Fruit fly (Drosophila melanogaster) whole organism, adult: ENCODE measurements around the gene CG2854.

ENCODE experiments used
- CG11617 ChIP-seq: fragments of 200-800 bp; sonication (Bioruptor generic); optimal IDR thresholded peaks from 2 replicates; lab custom pipeline; 2017; ENCODE audit warnings: mild to moderate bottlenecking, missing biosample characterization, missing genetic modification reagents, missing genetic modification characterization
- CG12768 ChIP-seq: fragments of 200-800 bp; sonication (Bioruptor generic); optimal IDR thresholded peaks from 2 replicates; lab custom pipeline; 2017; ENCODE audit warnings: missing biosample characterization, missing genetic modification characterization, mild to moderate bottlenecking, moderate library complexity, missing genetic modification reagents
- CG14711 ChIP-seq: fragments of 200-800 bp; sonication (Bioruptor generic); optimal IDR thresholded peaks from 2 replicates; lab custom pipeline; 2018; ENCODE audit warnings: missing biosample characterization, mild to moderate bottlenecking, missing genetic modification characterization, moderate library complexity
- CG1620 ChIP-seq: fragments of 200-800 bp; sonication (Bioruptor generic); optimal IDR thresholded peaks from 2 replicates; lab custom pipeline; 2016; ENCODE audit warnings: missing biosample characterization, missing genetic modification characterization
- CG33017 ChIP-seq: fragments of 200-800 bp; sonication (Bioruptor generic); optimal IDR thresholded peaks from 2 replicates; lab custom pipeline; 2018; ENCODE audit warnings: missing biosample characterization, mild to moderate bottlenecking, missing genetic modification characterization, moderate library complexity
- CG5204 ChIP-seq: fragments of 200-800 bp; sonication (Bioruptor generic); optimal IDR thresholded peaks from 2 replicates; lab custom pipeline; 2016; ENCODE audit warnings: missing biosample characterization, missing genetic modification characterization
- CG7045 ChIP-seq: fragments of 200-800 bp; sonication (Bioruptor generic); optimal IDR thresholded peaks from 2 replicates; lab custom pipeline; 2017; ENCODE audit warnings: missing biosample characterization, mild to moderate bottlenecking, missing genetic modification characterization
- CG7101 ChIP-seq: fragments of 200-800 bp; sonication (Bioruptor generic); optimal IDR thresholded peaks from 2 replicates; lab custom pipeline; 2018; ENCODE audit warnings: missing biosample characterization, mild to moderate bottlenecking, missing genetic modification characterization, moderate library complexity
- Clk ChIP-seq: fragments of 200-800 bp; sonication (Bioruptor generic); optimal IDR thresholded peaks from 2 replicates; lab custom pipeline; 2017; ENCODE audit warnings: missing biosample characterization, missing genetic modification characterization
- Crg-1 ChIP-seq: fragments of 200-800 bp; sonication (Bioruptor generic); optimal IDR thresholded peaks from 2 replicates; lab custom pipeline; 2016; ENCODE audit warnings: missing biosample characterization, missing genetic modification characterization
- Hr96 ChIP-seq: fragments of 200-800 bp; sonication (Bioruptor generic); optimal IDR thresholded peaks from 2 replicates; lab custom pipeline; 2016; ENCODE audit warnings: missing biosample characterization, missing genetic modification characterization
- Mnt ChIP-seq: fragments of 200-800 bp; sonication (Bioruptor generic); optimal IDR thresholded peaks from 2 replicates; lab custom pipeline; 2016; ENCODE audit warnings: missing biosample characterization, mild to moderate bottlenecking, missing genetic modification characterization
- bab1 ChIP-seq: fragments of 200-800 bp; sonication (Bioruptor generic); optimal IDR thresholded peaks from 3 replicates; lab custom pipeline; 2019; ENCODE audit warnings: missing biosample characterization, mild to moderate bottlenecking, missing genetic modification characterization, moderate library complexity
- cic ChIP-seq: fragments of 200-800 bp; sonication (Bioruptor generic); optimal IDR thresholded peaks from 2 replicates; lab custom pipeline; 2017; ENCODE audit warnings: missing biosample characterization, mild to moderate bottlenecking, missing genetic modification characterization, moderate library complexity
- cnc ChIP-seq, 2 experiments: fragments of >200 bp; optimal IDR thresholded peaks; 2 replicates each; lab custom pipeline; 2017
- kay ChIP-seq: fragments of 200-800 bp; sonication (Bioruptor generic); peaks from one replicate; lab custom pipeline; 2016; ENCODE audit warnings: missing biosample characterization, missing genetic modification characterization, borderline replicate concordance
- ovo ChIP-seq: fragments of 200-800 bp; sonication (Bioruptor generic); optimal IDR thresholded peaks from 2 replicates; lab custom pipeline; 2016; ENCODE audit warnings: missing biosample characterization, missing genetic modification characterization
- pad ChIP-seq: fragments of 200-800 bp; sonication (Bioruptor generic); optimal IDR thresholded peaks from 3 replicates; lab custom pipeline; 2017; ENCODE audit warnings: missing biosample characterization, missing genetic modification characterization, mild to moderate bottlenecking, moderate library complexity, missing genetic modification reagents
- tj ChIP-seq: fragments of 200-800 bp; sonication (Bioruptor generic); optimal IDR thresholded peaks from 3 replicates; lab custom pipeline; 2017; ENCODE audit warnings: missing biosample characterization, mild to moderate bottlenecking, missing genetic modification characterization, moderate library complexity
- toe ChIP-seq: fragments of 200-800 bp; sonication (Bioruptor generic); optimal IDR thresholded peaks from 2 replicates; lab custom pipeline; 2016; ENCODE audit warnings: missing biosample characterization, missing genetic modification characterization

Gene CG2854

dm6 chrX:2326828-2327227 lies at the start of gene CG2854:
Gene CG2854 (plus strand): TSS chrX:2327128.
- TF ChIP-seq kay (GFP tag; lab: Kevin White, UChicago) (no peak), ovo (no peak), CG33017 (tag; lab: Kevin White, UChicago) (no peak), CG11617 (GFP tag; lab: Kevin White, UChicago) (no peak), pad (GFP tag; lab: Kevin White, UChicago) (no peak), CG12768 (GFP tag; lab: Kevin White, UChicago) (no peak), tj (GFP tag; lab: Kevin White, UChicago) (no peak), CG5204 (GFP tag; lab: Kevin White, UChicago) (no peak), Clk (GFP tag; lab: Kevin White, UChicago) (no peak), Hr96 (GFP tag; lab: Kevin White, UChicago) (no peak), cnc (optimal IDR thresholded peaks at IDR 0.05; lab: Kevin White, UChicago) (no peak), CG14711 (tag; lab: Kevin White, UChicago) (no peak), CG1620 (GFP tag; lab: Kevin White, UChicago) (no peak)

dm6 chrX:2278782-2279304 lies 48.1 kb upstream of the CG2854 start:
- no peak for TF ChIP-seq CG7045
- TF ChIP-seq Crg-1 (GFP tag; lab: Kevin White, UChicago), result no peak
- TF ChIP-seq CG5204 (GFP tag; lab: Kevin White, UChicago), result no peak
- no peak for TF ChIP-seq CG33017 (tag; lab: Kevin White, UChicago)
- no peak for TF ChIP-seq CG12768 (GFP tag; lab: Kevin White, UChicago)
- no peak for TF ChIP-seq Clk (GFP tag; lab: Kevin White, UChicago)
- no peak for TF ChIP-seq Mnt (GFP tag; lab: Kevin White, UChicago)
- no peak for TF ChIP-seq CG11617 (GFP tag; lab: Kevin White, UChicago)
- TF ChIP-seq CG7101 (tag; lab: Kevin White, UChicago), result no peak
- TF ChIP-seq toe (GFP tag; lab: Kevin White, UChicago), result no peak
- no peak for TF ChIP-seq CG1620 (GFP tag; lab: Kevin White, UChicago)
- no peak for TF ChIP-seq pad (GFP tag; lab: Kevin White, UChicago)
- no peak for TF ChIP-seq bab1 (GFP tag; lab: Kevin White, UChicago)
- TF ChIP-seq Hr96 (GFP tag; lab: Kevin White, UChicago), result no peak
- TF ChIP-seq tj (GFP tag; lab: Kevin White, UChicago), result no peak
- TF ChIP-seq kay (GFP tag; lab: Kevin White, UChicago), result no peak

- no peak for TF ChIP-seq Crg-1 (GFP tag; lab: Kevin White, UChicago)
- no peak for TF ChIP-seq CG1620 (GFP tag; lab: Kevin White, UChicago)
- TF ChIP-seq CG11617 (GFP tag; lab: Kevin White, UChicago), result no peak
- no peak for TF ChIP-seq Hr96 (GFP tag; lab: Kevin White, UChicago)
- no peak for TF ChIP-seq CG7045
- no peak for TF ChIP-seq toe (GFP tag; lab: Kevin White, UChicago)
- TF ChIP-seq CG14711 (tag; lab: Kevin White, UChicago), result no peak
- no peak for TF ChIP-seq Mnt (GFP tag; lab: Kevin White, UChicago)
- TF ChIP-seq CG12768 (GFP tag; lab: Kevin White, UChicago), result no peak
- no peak for TF ChIP-seq kay (GFP tag; lab: Kevin White, UChicago)
- TF ChIP-seq ovo, result no peak
- TF ChIP-seq cic (GFP tag; lab: Kevin White, UChicago), result no peak
- no peak for TF ChIP-seq CG7101 (tag; lab: Kevin White, UChicago)
Observed at dm6 chrX:2283470-2283869, 43.5 kb upstream of the CG2854 start.

- TF ChIP-seq CG12768 (GFP tag; lab: Kevin White, UChicago), result no peak
- TF ChIP-seq Mnt (GFP tag; lab: Kevin White, UChicago), result peak; percentile 79
- TF ChIP-seq CG33017 (tag; lab: Kevin White, UChicago), result no peak
- TF ChIP-seq pad (GFP tag; lab: Kevin White, UChicago), result peak; percentile 11
- TF ChIP-seq cic (GFP tag; lab: Kevin White, UChicago), result peak; percentile 62
Observed at dm6 chrX:2286255-2286654, 40.7 kb upstream of the CG2854 start.

dm6 chrX:2286985-2287384 lies 39.9 kb upstream of the CG2854 start:
- TF ChIP-seq cic (GFP tag; lab: Kevin White, UChicago) (no peak), tj (GFP tag; lab: Kevin White, UChicago) (peak; percentile 32), kay (GFP tag; lab: Kevin White, UChicago) (no peak)

- no peak for TF ChIP-seq Hr96 (GFP tag; lab: Kevin White, UChicago)
- no peak for TF ChIP-seq CG5204 (GFP tag; lab: Kevin White, UChicago)
- no peak for TF ChIP-seq CG11617 (GFP tag; lab: Kevin White, UChicago)
- no peak for TF ChIP-seq CG14711 (tag; lab: Kevin White, UChicago)
- TF ChIP-seq tj (GFP tag; lab: Kevin White, UChicago), result no peak
- no peak for TF ChIP-seq Crg-1 (GFP tag; lab: Kevin White, UChicago)
- TF ChIP-seq toe (GFP tag; lab: Kevin White, UChicago), result no peak
- TF ChIP-seq CG12768 (GFP tag; lab: Kevin White, UChicago), result no peak
- TF ChIP-seq CG1620 (GFP tag; lab: Kevin White, UChicago), result no peak
- TF ChIP-seq CG7101 (tag; lab: Kevin White, UChicago), result no peak
Observed at dm6 chrX:2288327-2288726, 38.6 kb upstream of the CG2854 start.
